Fruit fly (Drosophila melanogaster): ENCODE data around the gene CG15418.

Gene CG15418

dm6 chr2L:3642148-3642920, 20.8 kb upstream of the CG15418 start:
- no peak for TF ChIP-seq noc (tag; optimal IDR thresholded peaks at IDR 0.05)

DNA sequence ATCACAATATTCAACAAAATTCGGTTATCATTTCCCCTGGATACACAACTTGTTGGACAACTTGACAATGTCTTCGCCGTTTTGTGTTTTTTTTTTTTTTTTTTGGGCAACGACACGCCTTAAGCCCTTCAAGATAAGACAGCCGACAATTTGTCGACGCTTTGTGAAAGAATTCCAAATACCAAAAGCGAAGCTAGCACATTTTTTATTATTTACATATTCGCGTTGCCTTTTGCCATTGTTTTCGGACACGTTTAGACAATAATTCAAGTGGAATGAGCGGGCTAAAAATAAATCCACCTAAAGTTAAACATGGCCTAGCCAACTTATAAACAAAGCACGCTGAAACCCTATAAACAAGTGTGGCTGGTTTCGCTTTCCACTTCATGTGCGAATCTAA, 19.4 kb upstream of the CG15418 start:
- peak; percentile 64 for TF ChIP-seq noc (tag; optimal IDR thresholded peaks at IDR 0.05)

DNA sequence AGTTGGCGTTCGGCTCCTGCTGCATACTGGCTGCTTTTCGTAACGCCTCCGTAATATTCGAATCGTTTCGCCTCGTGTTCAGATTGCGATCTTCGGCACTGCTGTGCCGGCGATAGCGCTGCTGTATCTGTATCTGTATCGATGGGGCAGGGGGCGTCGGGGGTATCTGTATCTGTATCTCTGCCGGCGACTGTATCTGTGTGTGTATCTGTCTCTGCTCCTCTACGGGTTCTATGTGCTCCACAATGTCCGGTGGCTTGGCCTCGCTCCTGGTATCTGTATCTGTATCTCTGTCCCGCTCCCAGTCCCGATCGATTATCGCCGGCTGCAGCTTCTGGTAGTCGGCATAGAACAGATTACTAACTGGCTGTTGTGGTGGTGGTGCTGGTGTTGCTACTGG, 18.4 kb upstream of the CG15418 start:
- peak; percentile 72 for TF ChIP-seq noc (tag; optimal IDR thresholded peaks at IDR 0.05)

DNA sequence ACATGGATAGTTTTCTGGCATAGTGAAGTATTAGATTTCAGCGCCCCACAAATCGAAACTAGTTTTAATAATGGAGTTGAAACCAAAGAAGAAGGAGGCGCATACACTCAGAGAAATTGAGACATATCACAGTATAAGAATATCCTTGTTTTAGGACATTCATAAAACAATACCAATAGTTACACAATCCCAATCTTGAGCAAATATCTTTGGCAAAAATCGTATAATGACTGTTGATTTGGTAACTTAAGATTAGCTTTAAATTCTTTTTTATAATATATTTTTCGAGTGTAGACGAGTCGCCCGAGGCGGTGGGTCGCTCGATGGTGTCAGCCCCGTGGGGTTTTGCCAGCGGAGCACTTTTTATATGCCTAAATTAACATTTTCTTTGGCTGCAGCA, 13.9 kb upstream of the CG15418 start:
- TF ChIP-seq noc (tag; optimal IDR thresholded peaks at IDR 0.05), result no peak

- TF ChIP-seq noc (tag; optimal IDR thresholded peaks at IDR 0.05), result no peak
Measured at dm6 chr2L:3633871-3634270, 12.4 kb upstream of the CG15418 start.

DNA sequence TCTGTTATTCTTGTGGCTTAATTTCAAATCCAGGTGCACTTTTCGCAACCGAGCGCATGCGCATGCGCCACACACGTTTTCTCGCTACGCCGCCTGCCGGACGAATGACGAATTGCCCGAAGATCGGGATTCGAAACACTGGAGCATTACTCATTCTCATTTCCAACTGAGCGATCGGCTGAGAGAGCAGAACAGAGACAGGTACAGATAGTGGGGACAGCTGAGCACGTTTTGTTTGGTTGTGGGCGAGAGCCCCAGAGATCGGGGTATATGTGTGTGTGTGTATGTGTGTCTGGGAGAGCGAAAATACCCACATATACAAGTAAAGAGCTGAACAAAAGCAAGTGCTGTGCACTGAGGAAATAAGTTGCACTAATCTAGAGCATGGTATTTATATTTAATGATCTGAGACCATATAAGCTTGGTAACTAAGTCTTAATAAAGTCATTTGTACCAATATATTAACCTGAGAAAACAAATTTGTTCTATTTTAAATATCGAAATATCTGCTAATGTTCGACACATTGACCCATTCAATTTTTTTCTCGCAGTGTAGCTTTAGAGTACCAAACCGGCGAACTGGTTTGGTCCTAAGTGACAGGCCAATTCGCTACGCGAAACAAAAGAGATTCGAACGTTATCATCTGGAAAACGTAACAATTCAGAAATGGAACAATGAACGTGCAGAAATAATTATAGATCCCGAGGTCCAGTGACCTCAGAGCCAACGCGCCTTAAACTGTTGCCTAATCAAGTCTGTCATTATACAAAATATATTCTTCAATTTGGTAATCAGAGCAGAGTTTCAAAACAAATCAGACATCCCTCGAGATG, 10.8 kb upstream of the CG15418 start:
- TF ChIP-seq noc (tag; optimal IDR thresholded peaks at IDR 0.05), result peak; percentile 97

dm6 chr2L:3631262-3632046, 9.9 kb upstream of the CG15418 start:
- TF ChIP-seq noc (tag; optimal IDR thresholded peaks at IDR 0.05), result no peak

DNA sequence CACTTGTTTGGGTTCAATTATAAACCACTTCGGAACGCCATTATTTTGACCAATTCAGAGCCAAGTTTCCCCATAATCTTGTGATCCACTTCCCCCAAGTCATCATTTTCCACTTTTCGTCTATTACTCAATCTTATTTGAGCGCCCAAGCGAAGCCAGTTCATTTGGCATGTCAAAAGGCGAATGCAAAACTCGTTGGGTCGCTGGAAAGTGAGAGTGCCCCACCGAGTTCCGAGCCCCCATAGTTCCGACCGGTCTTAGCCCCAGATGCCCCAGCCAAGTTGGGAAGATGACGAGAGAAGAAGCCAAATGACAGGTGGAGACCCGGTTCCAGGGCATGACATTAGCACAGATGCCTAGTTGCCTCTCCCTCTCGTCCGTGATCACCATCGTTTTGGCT, 9.3 kb upstream of the CG15418 start:
- no peak for TF ChIP-seq noc (tag; optimal IDR thresholded peaks at IDR 0.05)

dm6 chr2L:3629466-3629865, 8.0 kb upstream of the CG15418 start:
- TF ChIP-seq noc (tag; optimal IDR thresholded peaks at IDR 0.05), result peak; percentile 33

dm6 chr2L:3628819-3629218, 7.3 kb upstream of the CG15418 start:
- TF ChIP-seq noc (tag; optimal IDR thresholded peaks at IDR 0.05), result peak; percentile 37

dm6 chr2L:3624784-3625183, 3.3 kb upstream of the CG15418 start:
- TF ChIP-seq noc (tag; optimal IDR thresholded peaks at IDR 0.05), result no peak

- TF ChIP-seq noc (tag; optimal IDR thresholded peaks at IDR 0.05), result no peak
Measured at dm6 chr2L:3618818-3619362, 2.6 kb downstream of the CG15418 start, which contains the start of gene Ugt36A1. TSS of gene Ugt36A1 (plus strand) at chr2L:3619097.

- TF ChIP-seq noc (tag; optimal IDR thresholded peaks at IDR 0.05), result no peak
Measured at dm6 chr2L:3615156-3615555, 6.3 kb downstream of the CG15418 start.

DNA sequence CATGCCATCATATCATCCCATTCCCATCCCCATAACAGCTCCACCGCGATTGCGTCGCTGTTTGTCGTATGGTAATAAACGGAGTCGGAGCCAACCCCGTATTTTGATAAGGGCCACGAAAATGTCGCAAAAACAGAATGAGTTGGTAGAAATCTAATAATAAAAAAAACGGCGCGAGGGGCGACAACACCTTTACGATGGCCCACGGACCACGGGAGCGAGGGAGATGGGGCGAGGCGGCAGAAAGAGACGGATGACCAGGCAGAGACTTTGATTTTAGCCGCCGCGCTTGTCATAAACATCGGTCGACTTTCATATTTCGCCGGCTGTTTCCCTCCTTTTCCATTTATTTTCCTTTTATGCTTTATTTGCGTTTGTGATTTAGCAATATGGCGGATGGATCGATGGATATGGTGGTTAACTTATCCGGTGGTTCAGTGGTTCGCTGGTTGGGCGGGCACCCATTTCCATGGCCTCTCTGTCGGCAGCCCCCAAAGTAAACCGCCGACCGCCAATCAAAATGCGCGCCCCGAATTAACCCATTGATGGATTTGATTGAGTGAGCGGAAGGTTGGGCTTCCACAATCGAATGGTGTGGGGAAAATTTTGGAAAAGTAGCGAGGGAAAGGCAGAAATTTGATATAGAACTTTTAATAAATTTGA, 9.6 kb downstream of the CG15418 start:
- no peak for TF ChIP-seq noc (tag; optimal IDR thresholded peaks at IDR 0.05)

DNA sequence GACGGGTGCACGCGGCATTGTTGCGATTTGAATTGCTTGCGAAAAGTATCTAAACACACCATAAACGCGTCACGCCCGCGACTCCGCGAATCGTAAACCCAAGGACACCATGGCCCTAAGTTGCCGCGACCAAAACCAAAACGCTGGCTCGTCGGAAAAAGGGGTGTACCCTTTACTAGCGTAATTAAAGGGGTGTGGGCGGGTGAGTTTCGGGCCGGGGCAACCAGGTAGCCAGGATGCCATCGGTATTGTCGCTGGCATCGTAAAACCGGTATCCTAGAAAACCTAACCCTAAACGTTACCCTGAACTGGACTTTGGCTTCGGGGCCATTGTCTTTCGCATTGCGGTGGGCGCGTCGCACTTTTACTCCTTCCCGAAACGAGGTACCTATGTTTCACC, 10.9 kb downstream of the CG15418 start:
- TF ChIP-seq noc (tag; optimal IDR thresholded peaks at IDR 0.05), result no peak

Data from whole organism, larva.